Fruit fly (Drosophila melanogaster) whole organism: ENCODE results near the gene CG11590.

Source experiments
- CG8478 ChIP-seq: fragments of >200 bp; optimal IDR thresholded peaks from 2 replicates; lab custom pipeline; 2018; ENCODE audit warnings: inconsistent platforms
- EcR ChIP-seq, 2 experiments: fragments of >200 bp; optimal IDR thresholded peaks; 2 replicates each; lab custom pipeline; 2017; ENCODE audit warnings: missing biosample characterization in 2 of 2, missing genetic modification characterization in 2 of 2, missing genetic modification reagents in 2 of 2
- pan ChIP-seq: fragments of >200 bp; optimal IDR thresholded peaks from 2 replicates; lab custom pipeline; 2017
- psq ChIP-seq: fragments of >200 bp; optimal IDR thresholded peaks from 2 replicates; lab custom pipeline; 2017
- usp ChIP-seq: fragments of >200 bp; optimal IDR thresholded peaks from 2 replicates; lab custom pipeline; 2017; ENCODE audit warnings: missing biosample characterization, missing genetic modification characterization, mixed read lengths

DNA sequence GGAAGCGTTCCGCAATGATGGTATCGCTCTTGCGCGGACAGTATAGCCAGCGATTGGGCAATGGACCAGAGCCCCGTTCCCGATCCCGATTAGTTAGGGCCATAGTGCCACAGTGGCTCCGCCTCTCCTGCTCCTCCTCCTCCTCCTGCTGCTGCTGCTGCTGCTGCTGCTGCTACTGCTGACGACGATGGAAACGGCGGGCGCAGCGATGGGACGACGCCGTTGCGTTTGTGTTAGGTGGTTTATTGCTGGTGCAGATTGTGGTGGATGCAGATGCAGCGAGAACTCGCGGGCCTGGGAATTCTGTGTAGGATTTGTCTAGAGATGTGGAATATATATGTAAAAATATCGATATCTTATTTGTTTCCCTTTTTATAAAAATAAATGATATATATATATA is 42.5 kb downstream of the CG11590 start, which contains the start of gene mRNA-cap:
- TF ChIP-seq CG8478 (lab: Kevin White, UChicago), result no peak
- TF ChIP-seq usp (GFP tag; lab: Kevin White, UChicago), result no peak
- TF ChIP-seq pan, result no peak
- TF ChIP-seq EcR (GFP tag; optimal IDR thresholded peaks at IDR 0.05; lab: Kevin White, UChicago), result no peak
- TF ChIP-seq psq, result no peak
